Worm (Caenorhabditis elegans): ENCODE measurements around the gene gpn-1.

- TF ChIP-seq W03F9.2 (tag; optimal IDR thresholded peaks at IDR 0.05) (no peak), him-1 (tag; optimal IDR thresholded peaks at IDR 0.05) (no peak), dao-5 (tag; optimal IDR thresholded peaks at IDR 0.05) (no peak)
Measured at ce11 chrX:15721346-15721745, 39.9 kb downstream of the gpn-1 start, which contains the start of gene ZK662.5.
